Fruit fly (Drosophila melanogaster): ENCODE measurements around the gene CG4928.

- TF ChIP-seq ovo (GFP tag; optimal IDR thresholded peaks at IDR 0.05) (no peak), CG5204 (GFP tag; optimal IDR thresholded peaks at IDR 0.05) (no peak)
Measured at dm6 chrX:16967415-16967814, 54.4 kb downstream of the CG4928 start.

Data from whole organism, adult.